Worm (Caenorhabditis elegans) whole organism, L4/young adult: ENCODE data around the gene F16F9.1.

Source experiments
- W03F9.2 ChIP-seq: fragments of 150-350 bp; optimal IDR thresholded peaks from 2 replicates; lab custom pipeline; 2014; ENCODE audit warnings: missing biosample characterization, missing genetic modification characterization
- dao-5 ChIP-seq: sonication (generic microtip); optimal IDR thresholded peaks from 2 replicates; lab custom pipeline; 2016; ENCODE audit warnings: missing genotype, missing genetic modification characterization, moderate library complexity, missing compliant biosample characterization
- him-1 ChIP-seq: sonication (generic microtip); optimal IDR thresholded peaks from 2 replicates; lab custom pipeline; 2016; ENCODE audit warnings: missing genotype, missing genetic modification reagents, missing genetic modification characterization, missing compliant biosample characterization

Gene F16F9.1

DNA sequence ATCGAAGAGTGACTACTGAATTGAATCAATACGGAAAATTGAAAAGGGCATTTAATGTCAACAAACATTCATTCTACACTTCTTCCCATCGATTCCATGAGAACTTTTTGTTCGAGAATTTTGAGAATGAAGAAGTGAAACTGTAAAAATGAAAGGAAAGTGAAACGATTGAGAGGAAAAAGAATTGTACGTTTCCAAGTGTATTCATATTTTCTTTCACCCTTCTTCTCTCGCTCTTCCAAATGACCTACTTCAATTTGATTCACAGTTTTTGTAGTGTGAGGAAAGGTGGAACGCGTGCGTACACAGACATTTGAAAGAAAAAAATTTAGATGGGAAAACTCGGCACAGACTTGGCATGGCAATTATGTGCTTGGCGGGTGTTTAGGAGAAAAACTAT lies 21.9 kb upstream of the F16F9.1 start:
- TF ChIP-seq dao-5 (tag; lab: Kevin White, UChicago): no peak
- TF ChIP-seq him-1: no peak
- no peak for TF ChIP-seq W03F9.2 (tag; lab: Kevin White, UChicago)

DNA sequence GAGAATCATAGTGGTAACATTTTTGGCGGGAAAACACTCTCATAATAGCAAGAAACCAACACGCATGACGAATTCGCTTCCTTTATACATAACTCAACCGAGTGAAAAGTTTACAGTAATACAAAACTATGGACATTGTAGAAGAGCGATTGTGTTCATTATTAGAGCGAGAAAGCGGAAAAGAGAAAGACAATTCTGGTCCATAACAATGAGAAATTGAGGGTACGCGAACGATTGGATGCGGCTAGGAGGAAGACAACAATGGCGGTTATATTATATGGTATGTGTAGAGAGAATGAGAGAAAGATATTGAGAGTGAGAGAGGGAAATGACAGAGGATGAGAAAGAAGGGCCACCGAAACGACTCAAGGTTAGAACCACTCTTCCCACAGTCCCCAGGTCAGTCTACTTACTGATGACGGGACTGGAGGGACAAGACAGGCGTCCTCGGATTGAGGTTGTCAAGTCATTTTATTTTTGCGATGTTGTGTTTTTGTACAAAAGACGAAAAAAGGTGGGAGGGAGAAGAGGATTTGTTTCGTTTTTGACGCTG lies 20.0 kb upstream of the F16F9.1 start:
- TF ChIP-seq W03F9.2 (tag; lab: Kevin White, UChicago) (no peak), him-1 (no peak), dao-5 (tag; lab: Kevin White, UChicago) (no peak)

DNA sequence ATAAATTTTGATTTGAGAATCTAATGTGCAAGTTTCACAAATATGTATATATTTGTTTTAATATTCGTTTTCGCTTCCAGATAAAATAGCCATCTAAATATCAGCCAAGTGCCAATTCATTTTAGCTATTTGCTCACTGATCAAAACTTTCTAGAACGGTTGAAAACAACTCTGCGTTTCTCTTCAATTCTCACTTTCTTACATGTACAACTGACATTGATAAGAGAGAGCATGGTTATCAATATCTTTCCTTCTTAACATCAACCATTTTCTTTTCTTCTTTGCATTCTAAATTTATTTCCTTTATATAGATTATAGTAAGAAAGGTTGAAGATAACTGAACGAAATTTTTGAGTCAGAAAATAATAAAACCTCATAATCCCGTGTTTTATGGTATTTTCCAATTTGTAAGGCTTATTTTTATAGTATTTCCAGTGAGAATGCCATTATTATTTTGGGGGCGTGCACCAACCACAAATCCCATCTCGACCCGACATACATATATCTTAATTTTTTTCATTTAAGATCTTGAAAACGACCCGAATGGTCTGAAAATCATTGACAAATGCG lies 17.8 kb upstream of the F16F9.1 start, which contains the start of gene F08F1.3:
TSS of gene F08F1.3 (plus strand) at position 520 of the 570 bp plus-strand sequence.
- no peak for TF ChIP-seq dao-5 (tag; lab: Kevin White, UChicago)
- TF ChIP-seq him-1: no peak
- no peak for TF ChIP-seq W03F9.2 (tag; lab: Kevin White, UChicago)

DNA sequence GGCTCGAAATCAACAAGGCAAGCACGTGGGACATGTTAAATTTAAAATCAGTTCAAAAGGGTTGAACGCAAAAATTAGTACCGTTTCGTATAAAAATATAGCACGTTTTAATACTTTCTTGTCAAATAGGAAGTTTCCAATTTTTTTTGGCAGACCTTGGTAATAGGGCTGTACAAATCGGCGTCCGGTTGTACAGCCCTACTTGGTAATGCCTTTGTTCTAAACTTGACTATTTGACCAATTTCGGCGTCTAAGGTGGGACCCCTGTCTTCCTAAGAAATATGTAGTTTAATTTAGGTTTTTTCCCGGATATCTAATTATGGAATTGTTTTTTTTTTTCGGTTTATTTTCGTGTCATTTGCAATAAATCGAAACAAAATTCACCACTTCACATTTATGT lies 16.7 kb upstream of the F16F9.1 start:
- TF ChIP-seq him-1: no peak

DNA sequence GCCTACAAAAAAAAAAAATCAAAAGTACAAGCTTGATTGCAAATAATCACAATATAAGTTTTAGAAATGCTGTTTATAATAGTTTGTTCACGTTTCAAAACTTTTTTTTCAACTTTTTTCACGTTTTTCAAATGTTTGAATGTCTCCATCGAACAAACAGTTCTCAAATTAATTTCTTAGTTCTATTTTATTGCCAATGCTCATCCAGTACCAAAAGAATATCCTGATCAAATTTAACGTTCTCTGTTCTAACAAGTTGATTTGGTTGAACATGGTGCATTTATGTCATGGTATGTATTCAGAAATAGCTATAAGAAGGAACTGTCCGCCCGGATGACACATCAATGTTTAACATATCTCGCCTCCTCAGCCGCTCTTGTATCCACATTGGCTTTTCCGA lies 13.8 kb upstream of the F16F9.1 start, which contains the start of gene kin-9:
TSS of gene kin-9 (plus strand) at position 301 of the 400 bp plus-strand sequence.
- TF ChIP-seq him-1: no peak
- no peak for TF ChIP-seq W03F9.2 (tag; lab: Kevin White, UChicago)
- TF ChIP-seq dao-5 (tag; lab: Kevin White, UChicago): no peak

DNA sequence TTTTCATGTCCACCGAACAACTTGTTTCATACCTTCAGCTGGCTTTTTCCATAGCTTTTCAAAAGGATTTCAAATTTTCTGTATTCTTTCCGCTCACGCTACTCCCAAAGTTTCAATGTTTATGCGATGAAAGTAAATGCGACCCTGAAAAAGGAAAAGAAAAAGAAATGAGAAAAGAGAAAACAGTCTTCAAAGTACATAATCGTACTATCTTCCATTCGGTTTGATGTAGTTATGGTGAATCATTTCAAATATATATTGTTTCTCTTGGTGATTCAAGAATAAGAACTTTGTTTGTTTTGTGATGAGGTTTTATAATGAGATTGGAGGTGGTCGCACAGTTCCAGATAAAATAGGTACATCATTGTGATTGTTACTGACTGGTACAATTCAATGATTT lies 7.5 kb upstream of the F16F9.1 start:
- no peak for TF ChIP-seq W03F9.2 (tag; lab: Kevin White, UChicago)
- no peak for TF ChIP-seq him-1
- TF ChIP-seq dao-5 (tag; lab: Kevin White, UChicago): no peak

DNA sequence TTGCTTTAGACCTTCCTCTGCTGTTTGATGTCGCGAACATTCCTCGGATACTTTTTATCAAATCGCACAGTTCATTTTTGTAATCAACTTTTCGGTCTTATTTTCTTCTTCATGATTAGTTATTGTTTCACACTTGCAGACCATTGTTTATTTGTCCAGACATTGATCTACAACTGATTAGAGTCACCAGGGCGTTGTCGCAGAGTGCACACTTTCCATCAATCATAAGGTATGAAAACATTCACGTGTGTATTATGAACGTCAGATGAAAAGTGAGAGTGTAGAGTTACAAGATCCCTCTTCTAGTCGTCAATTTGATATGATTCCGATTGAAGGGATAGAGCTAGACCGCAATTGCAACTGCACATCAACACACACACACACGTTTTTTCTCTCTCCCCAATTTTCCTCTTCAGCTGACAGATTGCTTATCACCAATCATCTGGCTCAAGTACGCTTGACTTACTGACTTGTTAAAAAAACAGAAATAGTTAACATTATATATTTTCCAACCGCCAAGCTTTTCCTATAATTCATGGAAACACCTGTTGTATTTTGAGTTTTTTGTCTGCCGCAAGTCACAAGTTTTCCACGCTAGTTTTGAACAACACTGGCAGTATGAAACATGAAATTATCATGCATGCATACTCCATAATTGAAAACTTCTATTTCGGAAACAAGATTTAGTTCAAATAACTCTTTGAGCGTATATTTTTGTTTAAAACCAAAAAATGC lies 6.0 kb upstream of the F16F9.1 start:
- TF ChIP-seq dao-5 (tag; lab: Kevin White, UChicago) (no peak), him-1 (no peak), W03F9.2 (tag; lab: Kevin White, UChicago) (no peak)

DNA sequence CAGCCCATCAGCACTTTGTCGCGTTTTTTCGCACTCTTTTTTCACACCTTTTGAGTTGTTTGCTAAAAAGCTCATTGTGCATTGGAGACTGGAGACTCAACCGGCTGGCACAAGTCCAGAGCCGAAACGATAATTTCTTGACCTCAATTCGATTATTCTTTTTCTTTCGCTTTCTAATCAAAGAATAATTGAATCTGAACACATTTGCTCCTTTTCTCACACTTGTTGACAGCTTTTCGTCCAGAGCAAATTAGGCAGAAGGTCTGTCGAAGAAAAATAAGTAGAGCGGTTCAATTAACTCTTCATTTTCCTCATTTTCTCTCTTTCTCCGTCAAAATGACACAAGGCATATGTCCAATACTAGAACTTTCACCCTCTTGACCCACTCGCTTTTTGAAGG lies 1.3 kb upstream of the F16F9.1 start:
- TF ChIP-seq him-1: no peak
- TF ChIP-seq dao-5 (tag; lab: Kevin White, UChicago): no peak
- TF ChIP-seq W03F9.2 (tag; lab: Kevin White, UChicago): no peak

DNA sequence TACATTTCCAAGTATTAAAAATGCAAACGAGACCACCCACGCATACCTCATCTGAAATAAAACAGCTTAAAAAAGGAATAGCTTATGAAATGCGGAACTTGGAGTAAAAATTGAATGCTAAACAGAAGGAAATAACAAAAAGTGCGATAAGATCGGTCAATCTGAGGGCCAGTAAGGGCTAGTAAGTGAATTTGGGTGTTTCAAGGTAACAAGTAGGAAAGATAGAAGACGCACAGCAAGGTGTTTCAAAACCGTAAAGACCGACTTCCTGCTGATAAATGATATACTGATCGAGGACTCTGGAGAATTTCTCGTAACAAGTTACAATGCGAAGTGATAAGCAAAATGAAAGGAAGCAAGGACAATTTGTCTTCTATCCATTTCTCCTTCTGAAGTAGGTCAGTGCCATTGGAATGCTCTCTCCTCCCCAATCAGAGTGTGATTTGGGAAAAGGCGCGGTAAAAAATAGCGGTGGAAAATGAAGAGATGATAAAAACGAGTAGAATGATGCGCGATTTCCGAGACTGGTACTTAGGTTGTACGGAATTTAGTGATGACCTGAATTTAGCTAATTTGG lies 9.5 kb downstream of the F16F9.1 start, which contains the start of gene dpy-6:
TSS of gene dpy-6 (minus strand) at position 51 of the 577 bp plus-strand sequence.
- TF ChIP-seq him-1: no peak
- TF ChIP-seq W03F9.2 (tag; lab: Kevin White, UChicago): no peak
- no peak for TF ChIP-seq dao-5 (tag; lab: Kevin White, UChicago)

DNA sequence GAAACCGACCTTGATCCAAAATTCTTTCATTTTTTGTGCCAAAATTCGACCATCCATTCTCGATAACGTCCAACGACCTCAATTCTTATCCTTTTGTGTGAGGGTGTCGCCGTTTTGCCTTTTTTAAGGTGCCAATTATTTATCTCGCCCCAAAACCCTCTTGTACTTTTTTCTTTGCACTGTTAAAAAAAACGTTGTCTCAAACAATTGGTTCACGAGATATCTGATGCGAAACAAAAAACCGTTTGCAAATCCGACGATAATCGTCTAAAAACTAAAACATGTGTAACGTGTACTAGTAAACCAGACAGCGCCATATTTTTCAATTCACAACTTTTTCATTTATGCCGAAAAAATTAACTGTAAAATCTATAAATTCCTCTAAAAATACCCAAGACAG lies 11.1 kb downstream of the F16F9.1 start, which contains the start of gene F16F9.3:
TSS of gene F16F9.3 (plus strand) at position 301 of the 400 bp plus-strand sequence.
- TF ChIP-seq him-1: no peak
- no peak for TF ChIP-seq dao-5 (tag; lab: Kevin White, UChicago)
- TF ChIP-seq W03F9.2 (tag; lab: Kevin White, UChicago): no peak

DNA sequence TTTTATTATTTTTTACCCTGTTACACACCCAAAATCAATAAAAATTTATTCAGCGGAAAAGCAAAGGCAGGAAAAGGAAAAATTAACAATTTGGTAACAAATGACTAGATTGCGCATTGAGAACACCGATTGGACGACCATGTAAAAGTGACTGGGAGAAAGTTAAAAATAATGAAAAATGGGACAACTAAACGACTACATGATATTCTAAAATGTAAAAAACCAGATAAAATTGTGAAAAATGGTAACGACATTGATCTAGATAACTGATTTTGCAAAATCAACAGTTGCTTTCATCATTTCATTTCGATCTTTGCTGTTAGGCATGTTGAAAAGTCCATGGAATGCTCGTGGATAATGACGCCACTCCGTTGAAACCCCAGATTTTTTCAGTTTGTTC lies 13.6 kb downstream of the F16F9.1 start:
- TF ChIP-seq him-1: no peak
- TF ChIP-seq W03F9.2 (tag; lab: Kevin White, UChicago): no peak
- no peak for TF ChIP-seq dao-5 (tag; lab: Kevin White, UChicago)

DNA sequence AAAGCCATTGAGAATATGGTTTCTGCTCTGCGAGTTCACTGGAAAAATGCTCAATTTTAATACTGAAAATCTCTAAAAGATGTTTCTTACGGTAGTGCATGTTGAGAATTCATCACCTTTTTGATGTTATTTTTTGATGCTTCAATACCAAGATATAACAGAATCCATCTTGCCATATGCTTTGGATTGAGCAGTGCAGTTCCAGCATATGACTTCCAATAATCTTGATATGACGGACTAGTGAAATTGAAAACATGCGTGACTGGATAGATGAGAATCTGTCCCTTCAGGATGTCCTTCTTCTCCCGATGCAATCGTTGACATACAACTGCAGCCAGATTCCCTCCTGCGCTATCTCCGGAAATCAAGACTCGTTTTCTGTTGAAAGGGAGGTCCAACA lies 14.8 kb downstream of the F16F9.1 start:
- no peak for TF ChIP-seq W03F9.2 (tag; lab: Kevin White, UChicago)
- no peak for TF ChIP-seq dao-5 (tag; lab: Kevin White, UChicago)
- no peak for TF ChIP-seq him-1

DNA sequence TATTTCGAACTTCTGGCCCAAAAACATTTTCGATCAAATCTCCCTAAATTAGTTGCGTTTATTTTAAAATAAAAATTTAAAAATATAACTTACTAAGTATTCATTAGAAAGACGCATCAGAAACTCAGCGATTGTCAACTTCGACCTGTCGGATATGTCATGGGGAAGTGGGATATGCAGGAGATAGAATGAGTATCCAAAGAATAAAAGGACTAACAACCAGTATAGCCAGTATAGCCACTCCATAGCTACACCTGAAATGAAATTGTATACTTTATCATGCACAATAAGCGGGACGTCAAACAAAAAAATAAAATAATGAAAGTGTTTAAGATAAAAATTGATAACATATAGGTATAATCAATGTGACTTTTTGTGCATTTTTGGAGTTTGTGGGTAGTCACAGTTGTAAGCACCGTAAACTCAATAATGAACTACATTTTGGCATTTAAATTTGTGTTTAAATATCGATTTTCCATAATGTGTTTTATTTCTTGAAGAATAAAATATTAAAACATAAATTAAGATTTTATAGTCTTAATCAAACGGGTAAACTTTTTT lies 17.0 kb downstream of the F16F9.1 start, which contains the start of gene F16F9.4:
TSS of gene F16F9.4 (minus strand) at position 276 of the 561 bp plus-strand sequence.
- TF ChIP-seq him-1: no peak
